Fruit fly (Drosophila melanogaster): Measurements from ENCODE around the gene Sec61gamma.
A peak's percentile ranks its signal among the peaks of the same experiment; 100 is the strongest.

The Sec61gamma gene

DNA sequence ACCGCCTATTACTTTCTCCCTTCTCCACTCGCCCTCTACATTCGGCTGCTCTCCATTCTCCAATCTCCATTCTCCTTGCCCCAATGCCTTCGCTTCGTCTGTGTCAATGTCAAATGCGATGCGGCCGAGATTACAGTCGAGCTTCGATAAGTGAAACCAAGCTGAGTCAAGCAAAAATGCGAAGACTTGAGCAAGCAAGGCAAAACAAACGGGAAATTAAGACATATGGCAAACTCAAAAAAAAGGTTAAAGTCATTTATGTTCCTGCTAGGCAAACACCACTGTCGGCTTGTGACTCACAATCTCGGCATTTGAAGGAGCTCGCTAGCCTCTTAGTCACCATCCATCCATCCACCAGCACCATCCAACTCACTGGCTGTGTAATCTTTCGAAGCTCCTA, 25.3 kb downstream of the Sec61gamma start (continued):
- TF ChIP-seq crp (GFP tag; optimal IDR thresholded peaks at IDR 0.05) (peak in 1 of 2 experiments; percentile 64), C15 (GFP tag; IDR thresholded peaks at IDR 0.05) (peak; percentile 77), Hr3 (GFP tag; optimal IDR thresholded peaks at IDR 0.05) (peak; percentile 95), klu (GFP tag; IDR thresholded peaks at IDR 0.05) (peak; percentile 86), Mes4 (GFP tag; optimal IDR thresholded peaks at IDR 0.05) (peak; percentile 97), CG16815 (GFP tag; optimal IDR thresholded peaks at IDR 0.05) (peak; percentile 98), HLHmδ (GFP tag; optimal IDR thresholded peaks at IDR 0.05) (peak; percentile 44), ftz-f1 (GFP tag; optimal IDR thresholded peaks at IDR 0.05) (peak; percentile 84), CG13424 (tag; optimal IDR thresholded peaks at IDR 0.05) (peak; percentile 93), peb (GFP tag; IDR thresholded peaks at IDR 0.05) (peak; percentile 88), CG1647 (GFP tag; optimal IDR thresholded peaks at IDR 0.05) (peak; percentile 94), ssp (GFP tag; IDR thresholded peaks at IDR 0.05) (peak; percentile 79), CG6254 (GFP tag; optimal IDR thresholded peaks at IDR 0.05) (peak; percentile 91), wdn (GFP tag; IDR thresholded peaks at IDR 0.05) (peak; percentile 95), ind (GFP tag; optimal IDR thresholded peaks at IDR 0.05) (peak; percentile 96), CG2889 (GFP tag; IDR thresholded peaks at IDR 0.05) (peak; percentile 96), fd96Cb (tag; optimal IDR thresholded peaks at IDR 0.05) (peak; percentile 93), eyg (GFP tag; optimal IDR thresholded peaks at IDR 0.05) (peak; percentile 89), CG18599 (GFP tag; optimal IDR thresholded peaks at IDR 0.05) (peak; percentile 95), CG12299 (tag; optimal IDR thresholded peaks at IDR 0.05) (peak; percentile 94), CG6689 (GFP tag; IDR thresholded peaks at IDR 0.05) (peak; percentile 94), bsh (GFP tag; optimal IDR thresholded peaks at IDR 0.05) (peak; percentile 97 to 98), Nf-YC (tag; optimal IDR thresholded peaks at IDR 0.05) (peak; percentile 72), CG12155 (GFP tag; optimal IDR thresholded peaks at IDR 0.05) (peak; percentile 95), Antp (GFP tag; optimal IDR thresholded peaks at IDR 0.05) (peak; percentile 99), crol (GFP tag; IDR thresholded peaks at IDR 0.05) (peak; percentile 72), hbn (GFP tag; IDR thresholded peaks at IDR 0.05; ENCODE audit: partially characterized antibody) (no peak), fd64A (GFP tag; optimal IDR thresholded peaks at IDR 0.05) (peak; percentile 85), D19A (tag; optimal IDR thresholded peaks at IDR 0.05) (peak; percentile 84), pita (GFP tag; optimal IDR thresholded peaks at IDR 0.05) (no peak), Taf1 (GFP tag; IDR thresholded peaks at IDR 0.05) (peak; percentile 87), pb (GFP tag; optimal IDR thresholded peaks at IDR 0.05) (peak; percentile 96), Doc3 (GFP tag; IDR thresholded peaks at IDR 0.05; ENCODE audit: partially characterized antibody) (no peak), CG7372 (GFP tag; IDR thresholded peaks at IDR 0.05) (peak; percentile 86), HHEX (GFP tag; optimal IDR thresholded peaks at IDR 0.05) (peak; percentile 91), CG11093 (GFP tag; IDR thresholded peaks at IDR 0.05) (peak; percentile 92), MTF-1 (GFP tag; optimal IDR thresholded peaks at IDR 0.05; ENCODE audit: borderline replicate concordance) (peak; percentile 91), CG10565 (GFP tag; optimal IDR thresholded peaks at IDR 0.05) (peak; percentile 90), emc (GFP tag; optimal IDR thresholded peaks at IDR 0.05) (peak; percentile 78), CG12744 (GFP tag; optimal IDR thresholded peaks at IDR 0.05) (peak; percentile 88), BtbVII (GFP tag; optimal IDR thresholded peaks at IDR 0.05) (peak; percentile 84), maf-S (GFP tag; optimal IDR thresholded peaks at IDR 0.05) (peak; percentile 97), CG2202 (tag; optimal IDR thresholded peaks at IDR 0.05) (peak; percentile 94), pan (optimal IDR thresholded peaks at IDR 0.05) (no peak), pan (GFP tag; optimal IDR thresholded peaks at IDR 0.05 in 1 of 2, IDR thresholded peaks at IDR 0.05 in 1 of 2) (peak in 1 of 2 experiments; percentile 92), zen (tag; optimal IDR thresholded peaks at IDR 0.05) (peak; percentile 89), disco-r (GFP tag; optimal IDR thresholded peaks at IDR 0.05) (peak; percentile 96), Mad (GFP tag; optimal IDR thresholded peaks at IDR 0.05) (peak; percentile 96), ci (GFP tag; IDR thresholded peaks at IDR 0.05) (peak; percentile 98), Atf-2 (GFP tag; optimal IDR thresholded peaks at IDR 0.05) (peak; percentile 97), Neu2 (GFP tag; optimal IDR thresholded peaks at IDR 0.05; ENCODE audit: borderline replicate concordance) (peak; percentile 77)

Data from whole organism, embryonic.